Worm (Caenorhabditis elegans) whole organism, young adult: Measurements from ENCODE around the gene hcf-1.

Experiments used
- F22D6.2 ChIP-seq: sonication (generic microtip); optimal IDR thresholded peaks from 2 replicates; lab custom pipeline; 2016; ENCODE audit warnings: mild to moderate bottlenecking, missing genetic modification characterization, missing compliant biosample characterization
- F49E8.2 ChIP-seq: sonication (generic microtip); optimal IDR thresholded peaks from 3 replicates; lab custom pipeline; 2017; ENCODE audit warnings: missing genetic modification characterization, mild to moderate bottlenecking, missing compliant biosample characterization, antibody characterized with exemption, moderate library complexity; ENCODE audit not compliant: insufficient read depth
- attf-6 ChIP-seq: fragments of 200-800 bp; sonication (Bioruptor generic); IDR thresholded peaks from 2 replicates; pipeline ENCODE4 v1.3.6; 2022; ENCODE audit warnings: missing genetic modification reagents, missing genetic modification characterization, missing compliant biosample characterization
- egl-18 ChIP-seq: fragments of 200-800 bp; sonication (Bioruptor generic); IDR thresholded peaks from 2 replicates; pipeline ENCODE4 v1.3.6; 2022; ENCODE audit warnings: missing genetic modification reagents, missing genetic modification characterization, missing compliant biosample characterization
- madf-10 ChIP-seq: sonication (generic microtip); optimal IDR thresholded peaks from 2 replicates; lab custom pipeline; 2016; ENCODE audit warnings: mild to moderate bottlenecking, missing genetic modification characterization, missing compliant biosample characterization
- nhr-90 ChIP-seq: sonication (generic microtip); optimal IDR thresholded peaks from 2 replicates; lab custom pipeline; 2016; ENCODE audit warnings: missing genotype, mild to moderate bottlenecking, missing genetic modification characterization, missing compliant biosample characterization

- TF ChIP-seq attf-6 (GFP tag; lab: Robert Waterston, UW), result no peak; the same call in 1 of the 2 replicates
- no peak for TF ChIP-seq nhr-90 (tag; lab: Kevin White, UChicago)
- TF ChIP-seq F22D6.2 (tag; lab: Kevin White, UChicago), result no peak
- peak; percentile 45 for TF ChIP-seq madf-10 (tag; lab: Kevin White, UChicago)
- TF ChIP-seq F49E8.2, result peak; percentile 81
- no peak for TF ChIP-seq egl-18 (GFP tag; lab: Robert Waterston, UW)
These were observed 15.5 kb upstream of the hcf-1 start, which contains the start of gene imp-3 for ce11 chrIV:7789521-7789949.
